Worm (Caenorhabditis elegans): ENCODE data around the gene iff-1.

iff-1 gene

ce11 chrIII:9725114-9725513 is 21.9 kb downstream of the iff-1 start, which contains the start of gene clec-162:
TSS of gene clec-162 (minus strand) at chrIII:9725214.
- TF ChIP-seq nhr-6 (tag; optimal IDR thresholded peaks at IDR 0.05) (no peak), unc-55 (GFP tag; optimal IDR thresholded peaks at IDR 0.05) (no peak), nhr-10 (tag; optimal IDR thresholded peaks at IDR 0.05) (no peak), unc-62 (GFP tag; optimal IDR thresholded peaks at IDR 0.05) (no peak), nhr-129 (tag; optimal IDR thresholded peaks at IDR 0.05) (no peak), C34F6.9 (tag; optimal IDR thresholded peaks at IDR 0.05) (no peak), mab-5 (tag; optimal IDR thresholded peaks at IDR 0.05) (no peak), lin-39 (tag; optimal IDR thresholded peaks at IDR 0.05) (no peak), nhr-11 (tag; optimal IDR thresholded peaks at IDR 0.05) (no peak), blmp-1 (tag; optimal IDR thresholded peaks at IDR 0.05; ENCODE audit: insufficient read depth) (no peak), nhr-23 (tag; optimal IDR thresholded peaks at IDR 0.05) (no peak), ztf-1 (GFP tag; conservative IDR thresholded peaks at IDR 0.05) (no peak)

- TF ChIP-seq sem-4 (tag; optimal IDR thresholded peaks at IDR 0.05) (no peak), unc-62 (GFP tag; optimal IDR thresholded peaks at IDR 0.05) (no peak), C34F6.9 (tag; optimal IDR thresholded peaks at IDR 0.05) (no peak), F13H6.1 (tag; optimal IDR thresholded peaks at IDR 0.05) (peak; percentile 23), crh-2 (tag; optimal IDR thresholded peaks at IDR 0.05) (peak; percentile 60), ztf-11 (tag; optimal IDR thresholded peaks at IDR 0.05) (no peak), sma-9 (GFP tag; optimal IDR thresholded peaks at IDR 0.05) (peak; percentile 71), sma-9 (tag; optimal IDR thresholded peaks at IDR 0.05) (no peak), gmeb-1 (tag; optimal IDR thresholded peaks at IDR 0.05) (peak; percentile 6), fos-1 (tag; optimal IDR thresholded peaks at IDR 0.05) (peak; percentile 86)
These were observed 25.0 kb downstream of the iff-1 start for ce11 chrIII:9721991-9722390.

- no peak for TF ChIP-seq ZK546.5 (tag; optimal IDR thresholded peaks at IDR 0.05)
- no peak for TF ChIP-seq nhr-12 (tag; optimal IDR thresholded peaks at IDR 0.05)
- TF ChIP-seq mab-5 (tag; optimal IDR thresholded peaks at IDR 0.05): no peak
- TF ChIP-seq dmd-4 (tag; optimal IDR thresholded peaks at IDR 0.05): no peak
- TF ChIP-seq unc-55 (GFP tag; optimal IDR thresholded peaks at IDR 0.05): no peak
- TF ChIP-seq nhr-77 (tag; optimal IDR thresholded peaks at IDR 0.05): no peak
- no peak for TF ChIP-seq blmp-1 (tag; optimal IDR thresholded peaks at IDR 0.05; ENCODE audit: insufficient read depth)
- TF ChIP-seq ceh-82 (tag; optimal IDR thresholded peaks at IDR 0.05): no peak
- TF ChIP-seq C34F6.9 (tag; optimal IDR thresholded peaks at IDR 0.05): no peak
- no peak for TF ChIP-seq lin-13 (GFP tag; optimal IDR thresholded peaks at IDR 0.05)
- TF ChIP-seq lsy-2 (tag; optimal IDR thresholded peaks at IDR 0.05): no peak
- no peak for TF ChIP-seq mbf-1 (tag; optimal IDR thresholded peaks at IDR 0.05)
- no peak for TF ChIP-seq nhr-21 (tag; optimal IDR thresholded peaks at IDR 0.05)
- TF ChIP-seq ama-1 (optimal IDR thresholded peaks at IDR 0.05): no peak
- TF ChIP-seq unc-62 (GFP tag; optimal IDR thresholded peaks at IDR 0.05): no peak
- no peak for TF ChIP-seq aly-2 (tag; optimal IDR thresholded peaks at IDR 0.05)
- TF ChIP-seq fos-1 (tag; optimal IDR thresholded peaks at IDR 0.05): no peak
These were observed 26.8 kb downstream of the iff-1 start, which contains the start of gene ncx-7 for ce11 chrIII:9720191-9720590. TSS of gene ncx-7 (minus strand) at chrIII:9720291.

- peak; percentile 8 for TF ChIP-seq lin-11 (tag; optimal IDR thresholded peaks at IDR 0.05)
- TF ChIP-seq alr-1 (tag; optimal IDR thresholded peaks at IDR 0.05): no peak
- TF ChIP-seq Y55F3AM.14 (GFP tag; optimal IDR thresholded peaks at IDR 0.05): peak; percentile 27
- TF ChIP-seq unc-62 (GFP tag; optimal IDR thresholded peaks at IDR 0.05): no peak
- TF ChIP-seq sma-3 (GFP tag; optimal IDR thresholded peaks at IDR 0.05): peak; percentile 85
- TF ChIP-seq nhr-129 (tag; optimal IDR thresholded peaks at IDR 0.05): peak; percentile 10
- TF ChIP-seq nhr-21 (tag; optimal IDR thresholded peaks at IDR 0.05): peak; percentile 64
- peak; percentile 30 for TF ChIP-seq nhr-77 (tag; optimal IDR thresholded peaks at IDR 0.05)
- TF ChIP-seq aly-2 (tag; optimal IDR thresholded peaks at IDR 0.05): no peak
- TF ChIP-seq snpc-4 (tag; optimal IDR thresholded peaks at IDR 0.05): peak; percentile 98
- TF ChIP-seq ceh-16 (tag; optimal IDR thresholded peaks at IDR 0.05): peak; percentile 41
- peak; percentile 58 for TF ChIP-seq crh-2 (tag; optimal IDR thresholded peaks at IDR 0.05)
- TF ChIP-seq F13H6.1 (tag; optimal IDR thresholded peaks at IDR 0.05): peak; percentile 66
- peak; percentile 98 for TF ChIP-seq ama-1 (optimal IDR thresholded peaks at IDR 0.05)
- TF ChIP-seq elt-1 (tag; optimal IDR thresholded peaks at IDR 0.05): no peak
- TF ChIP-seq mdl-1 (tag; optimal IDR thresholded peaks at IDR 0.05): peak in 1 of 2 experiments; percentile 42
- peak; percentile 79 for TF ChIP-seq gmeb-1 (tag; optimal IDR thresholded peaks at IDR 0.05)
- TF ChIP-seq peb-1 (tag; optimal IDR thresholded peaks at IDR 0.05): no peak
- no peak for TF ChIP-seq skn-1 (tag; optimal IDR thresholded peaks at IDR 0.05)
- peak; percentile 16 to 68 for TF ChIP-seq lsy-2 (tag; optimal IDR thresholded peaks at IDR 0.05)
- peak; percentile 22 for TF ChIP-seq egl-27 (tag; optimal IDR thresholded peaks at IDR 0.05)
- TF ChIP-seq sem-4 (tag; optimal IDR thresholded peaks at IDR 0.05): no peak
- TF ChIP-seq unc-39 (tag; optimal IDR thresholded peaks at IDR 0.05): no peak
- no peak for TF ChIP-seq nhr-12 (tag; optimal IDR thresholded peaks at IDR 0.05)
- peak; percentile 90 for TF ChIP-seq sma-9 (GFP tag; optimal IDR thresholded peaks at IDR 0.05)
- TF ChIP-seq sma-9 (tag; optimal IDR thresholded peaks at IDR 0.05): no peak
- TF ChIP-seq nhr-25 (tag; optimal IDR thresholded peaks at IDR 0.05): peak; percentile 53
- peak; percentile 58 for TF ChIP-seq fos-1 (tag; optimal IDR thresholded peaks at IDR 0.05)
- TF ChIP-seq R02D3.7 (tag; optimal IDR thresholded peaks at IDR 0.05): no peak
These were observed 29.8 kb downstream of the iff-1 start for ce11 chrIII:9717243-9717642.

Data from whole organism, L2 larva.